Worm (Caenorhabditis elegans) whole organism, mixed stage, embryonic: ENCODE measurements around the gene F32G8.3.

ENCODE experiments used
- drap-1 ChIP-seq: fragments of 200-800 bp; sonication (Bioruptor generic); optimal IDR thresholded peaks from 3 replicates; lab custom pipeline; 2018; ENCODE audit warnings: mild to moderate bottlenecking, missing genetic modification characterization, missing compliant biosample characterization
- nhr-28 ChIP-seq: fragments of 150-350 bp; optimal IDR thresholded peaks from 2 replicates; lab custom pipeline; 2014; ENCODE audit warnings: missing biosample characterization, missing genetic modification characterization

ce11 chrV:10525902-10526301 is 29.2 kb downstream of the F32G8.3 start, which contains the start of the genes C35A5.8 and hda-11:
- no peak for TF ChIP-seq nhr-28 (tag; lab: Kevin White, UChicago)
- TF ChIP-seq drap-1 (GFP tag; lab: Kevin White, UChicago), result no peak
